Fruit fly (Drosophila melanogaster): ENCODE results near the gene ninaE.

The ninaE gene

dm6 chr3R:19873102-19873737, 14.8 kb downstream of the ninaE start:
- TF ChIP-seq fd96Ca (GFP tag; IDR thresholded peaks at IDR 0.05) = no peak
- no peak for TF ChIP-seq gl (tag; optimal IDR thresholded peaks at IDR 0.05)
- TF ChIP-seq D1 (tag; optimal IDR thresholded peaks at IDR 0.05) = no peak
- TF ChIP-seq CG13204 (GFP tag; optimal IDR thresholded peaks at IDR 0.05) = no peak
- no peak for TF ChIP-seq CG32121 (GFP tag; IDR thresholded peaks at IDR 0.05)
- TF ChIP-seq rn (GFP tag; IDR thresholded peaks at IDR 0.05) = no peak
- no peak for TF ChIP-seq Ets98B (GFP tag; IDR thresholded peaks at IDR 0.05)
- TF ChIP-seq CG15710 (tag; optimal IDR thresholded peaks at IDR 0.05) = no peak
- TF ChIP-seq EcR (GFP tag; optimal IDR thresholded peaks at IDR 0.05) = no peak
- no peak for TF ChIP-seq CG17806 (tag; optimal IDR thresholded peaks at IDR 0.05)
- TF ChIP-seq CG12605 (GFP tag; IDR thresholded peaks at IDR 0.05) = no peak
- no peak for TF ChIP-seq CG14655 (GFP tag; optimal IDR thresholded peaks at IDR 0.05)
- no peak for TF ChIP-seq CG9948 (tag; optimal IDR thresholded peaks at IDR 0.05)
- TF ChIP-seq CG10348 (GFP tag; IDR thresholded peaks at IDR 0.05) = no peak
- no peak for TF ChIP-seq CG8301 (tag; optimal IDR thresholded peaks at IDR 0.05)

- peak; percentile 68 for TF ChIP-seq CG9948 (tag; optimal IDR thresholded peaks at IDR 0.05)
- peak; percentile 60 for TF ChIP-seq CG4496 (GFP tag; IDR thresholded peaks at IDR 0.05)
- TF ChIP-seq Pif1A (GFP tag; optimal IDR thresholded peaks at IDR 0.05) = no peak
- TF ChIP-seq Pif1B (GFP tag; optimal IDR thresholded peaks at IDR 0.05) = peak; percentile 46
- TF ChIP-seq gl (tag; optimal IDR thresholded peaks at IDR 0.05) = peak; percentile 63
- TF ChIP-seq EcR (GFP tag; optimal IDR thresholded peaks at IDR 0.05) = peak; percentile 72
- 0 out of 2 replicates have a peak, but pooled peaks have one; percentile 34 for TF ChIP-seq CG10348 (GFP tag; IDR thresholded peaks at IDR 0.05)
- no peak for TF ChIP-seq D1 (tag; optimal IDR thresholded peaks at IDR 0.05)
- TF ChIP-seq CG12605 (GFP tag; IDR thresholded peaks at IDR 0.05) = peak; percentile 69
- TF ChIP-seq CG8301 (tag; optimal IDR thresholded peaks at IDR 0.05) = peak; percentile 74
- TF ChIP-seq CG17806 (tag; optimal IDR thresholded peaks at IDR 0.05) = peak; percentile 52
- peak; percentile 55 for TF ChIP-seq CG32121 (GFP tag; IDR thresholded peaks at IDR 0.05)
- TF ChIP-seq fd96Ca (GFP tag; IDR thresholded peaks at IDR 0.05) = 0 out of 3 replicates have a peak, but pooled peaks have one; percentile 63
- TF ChIP-seq CG15710 (tag; optimal IDR thresholded peaks at IDR 0.05) = peak; percentile 70
- no peak for TF ChIP-seq CG13204 (GFP tag; optimal IDR thresholded peaks at IDR 0.05)
- peak; percentile 68 for TF ChIP-seq rn (GFP tag; IDR thresholded peaks at IDR 0.05)
- TF ChIP-seq CG34367 (tag; optimal IDR thresholded peaks at IDR 0.05) = peak; percentile 60
- peak; percentile 67 for TF ChIP-seq Snoo (tag; optimal IDR thresholded peaks at IDR 0.05)
- TF ChIP-seq CG14655 (GFP tag; optimal IDR thresholded peaks at IDR 0.05) = no peak
- peak; percentile 75 for TF ChIP-seq CG8159 (tag; optimal IDR thresholded peaks at IDR 0.05)
- no peak; the same call in 1 of the 2 replicates for TF ChIP-seq Ets98B (GFP tag; IDR thresholded peaks at IDR 0.05)
Observed at dm6 chr3R:19863979-19864775, 23.8 kb downstream of the ninaE start, which contains the start of the genes CG4572 and CG4686. Gene CG4572, minus strand, starts transcription at chr3R:19864393. Gene CG4686, plus strand, starts transcription at chr3R:19864496.

- 0 out of 2 replicates have a peak, but pooled peaks have one; percentile 13 for TF ChIP-seq CG10348 (GFP tag; IDR thresholded peaks at IDR 0.05)
- TF ChIP-seq CG34367 (tag; optimal IDR thresholded peaks at IDR 0.05) = peak; percentile 48
- TF ChIP-seq EcR (GFP tag; optimal IDR thresholded peaks at IDR 0.05) = peak; percentile 35
- peak; percentile 56 for TF ChIP-seq CG17806 (tag; optimal IDR thresholded peaks at IDR 0.05)
- peak; percentile 72 for TF ChIP-seq CG8159 (tag; optimal IDR thresholded peaks at IDR 0.05)
- TF ChIP-seq CG15710 (tag; optimal IDR thresholded peaks at IDR 0.05) = peak; percentile 63
- TF ChIP-seq CG14655 (GFP tag; optimal IDR thresholded peaks at IDR 0.05) = no peak
- TF ChIP-seq Pif1A (GFP tag; optimal IDR thresholded peaks at IDR 0.05) = no peak
- TF ChIP-seq Ets98B (GFP tag; IDR thresholded peaks at IDR 0.05) = peak; percentile 68
- peak; percentile 73; the same call in 1 of the 2 replicates for TF ChIP-seq rn (GFP tag; IDR thresholded peaks at IDR 0.05)
- TF ChIP-seq CG8301 (tag; optimal IDR thresholded peaks at IDR 0.05) = peak; percentile 53
- TF ChIP-seq gl (tag; optimal IDR thresholded peaks at IDR 0.05) = peak; percentile 8
- peak; percentile 59 for TF ChIP-seq CG9948 (tag; optimal IDR thresholded peaks at IDR 0.05)
- TF ChIP-seq Pif1B (GFP tag; optimal IDR thresholded peaks at IDR 0.05) = peak; percentile 17
- TF ChIP-seq CG13204 (GFP tag; optimal IDR thresholded peaks at IDR 0.05) = no peak
- TF ChIP-seq fd96Ca (GFP tag; IDR thresholded peaks at IDR 0.05) = peak; percentile 91
- TF ChIP-seq D1 (tag; optimal IDR thresholded peaks at IDR 0.05) = no peak
- TF ChIP-seq Snoo (tag; optimal IDR thresholded peaks at IDR 0.05) = peak; percentile 51
- peak; percentile 66 for TF ChIP-seq CG32121 (GFP tag; IDR thresholded peaks at IDR 0.05)
- no peak for TF ChIP-seq CG12605 (GFP tag; IDR thresholded peaks at IDR 0.05)
- peak; percentile 86 for TF ChIP-seq CG4496 (GFP tag; IDR thresholded peaks at IDR 0.05)
Observed at dm6 chr3R:19860996-19861719, 26.8 kb downstream of the ninaE start, which contains the start of the genes Ire1 and Mrm2. Gene Ire1, minus strand, starts transcription at chr3R:19861291. Gene Mrm2, plus strand, starts transcription at chr3R:19861610.

- TF ChIP-seq CG13204 (GFP tag; optimal IDR thresholded peaks at IDR 0.05) (no peak), CG15710 (tag; optimal IDR thresholded peaks at IDR 0.05) (no peak), CG8159 (tag; optimal IDR thresholded peaks at IDR 0.05) (no peak), gl (tag; optimal IDR thresholded peaks at IDR 0.05) (peak; percentile 42), Ets98B (GFP tag; IDR thresholded peaks at IDR 0.05) (no peak; the same call in 1 of the 2 replicates), CG12605 (GFP tag; IDR thresholded peaks at IDR 0.05) (peak; percentile 21; the same call in 1 of the 2 replicates), Pif1A (GFP tag; optimal IDR thresholded peaks at IDR 0.05) (no peak), EcR (GFP tag; optimal IDR thresholded peaks at IDR 0.05) (peak; percentile 1), fd96Ca (GFP tag; IDR thresholded peaks at IDR 0.05) (0 out of 3 replicates have a peak, but pooled peaks have one; percentile 13), Pif1B (GFP tag; optimal IDR thresholded peaks at IDR 0.05) (no peak), CG4496 (GFP tag; IDR thresholded peaks at IDR 0.05) (peak; percentile 30; the same call in 1 of the 3 replicates), CG32121 (GFP tag; IDR thresholded peaks at IDR 0.05) (peak; percentile 52; the same call in 1 of the 2 replicates), CG34367 (tag; optimal IDR thresholded peaks at IDR 0.05) (no peak), CG10348 (GFP tag; IDR thresholded peaks at IDR 0.05) (no peak), rn (GFP tag; IDR thresholded peaks at IDR 0.05) (no peak), CG14655 (GFP tag; optimal IDR thresholded peaks at IDR 0.05) (no peak), CG17806 (tag; optimal IDR thresholded peaks at IDR 0.05) (no peak), D1 (tag; optimal IDR thresholded peaks at IDR 0.05) (no peak), CG9948 (tag; optimal IDR thresholded peaks at IDR 0.05) (no peak), Snoo (tag; optimal IDR thresholded peaks at IDR 0.05) (no peak), CG8301 (tag; optimal IDR thresholded peaks at IDR 0.05) (no peak)
Observed at dm6 chr3R:19859370-19860033, 28.5 kb downstream of the ninaE start.

All from whole organism, pupa.